Fruit fly (Drosophila melanogaster) Kc167 (cell line): ENCODE results near the gene ab.

Source experiments
- Myc ChIP-seq: fragments of >200 bp; optimal IDR thresholded peaks from 2 replicates; lab custom pipeline; 2017; ENCODE audit warnings: missing external identifiers
- Sin3A ChIP-seq: fragments of >200 bp; optimal IDR thresholded peaks from 2 replicates; lab custom pipeline; 2018; ENCODE audit warnings: missing external identifiers
- h ChIP-seq: fragments of >200 bp; optimal IDR thresholded peaks from 3 replicates; lab custom pipeline; 2018; ENCODE audit warnings: missing external identifiers
- insv ChIP-seq: fragments of >200 bp; optimal IDR thresholded peaks from 3 replicates; lab custom pipeline; 2018; ENCODE audit warnings: missing external identifiers
- psq ChIP-seq: fragments of >200 bp; optimal IDR thresholded peaks from 2 replicates; lab custom pipeline; 2017; ENCODE audit warnings: missing external identifiers
- ttk ChIP-seq: sonication (Bioruptor generic); optimal IDR thresholded peaks from 2 replicates; lab custom pipeline; 2017; ENCODE audit warnings: missing external identifiers

Gene ab

dm6 chr2L:11228039-11228438 is 17.6 kb downstream of the ab start:
- TF ChIP-seq Myc (lab: Kevin White, UChicago): no peak
- TF ChIP-seq psq (lab: Kevin White, UChicago): no peak
- no peak for TF ChIP-seq insv (lab: Kevin White, UChicago)

- TF ChIP-seq insv (lab: Kevin White, UChicago) (no peak), Myc (lab: Kevin White, UChicago) (no peak)
Measured at dm6 chr2L:11228909-11229574, 18.6 kb downstream of the ab start.

- TF ChIP-seq psq (lab: Kevin White, UChicago) (no peak), h (lab: Kevin White, UChicago) (no peak), ttk (lab: Kevin White, UChicago) (no peak), insv (lab: Kevin White, UChicago) (no peak), Sin3A (lab: Kevin White, UChicago) (no peak), Myc (lab: Kevin White, UChicago) (no peak)
Measured at dm6 chr2L:11235534-11235933, 25.1 kb downstream of the ab start.

dm6 chr2L:11236364-11236763 is 25.9 kb downstream of the ab start:
- no peak for TF ChIP-seq h (lab: Kevin White, UChicago)
- TF ChIP-seq Sin3A (lab: Kevin White, UChicago): no peak
- TF ChIP-seq psq (lab: Kevin White, UChicago): no peak
- TF ChIP-seq Myc (lab: Kevin White, UChicago): no peak
- TF ChIP-seq ttk (lab: Kevin White, UChicago): no peak

dm6 chr2L:11243912-11244311 is 33.4 kb downstream of the ab start:
- TF ChIP-seq Myc (lab: Kevin White, UChicago): no peak
- no peak for TF ChIP-seq h (lab: Kevin White, UChicago)
- TF ChIP-seq Sin3A (lab: Kevin White, UChicago): no peak

dm6 chr2L:11247730-11248129 is 37.3 kb downstream of the ab start:
- TF ChIP-seq h (lab: Kevin White, UChicago): no peak
- no peak for TF ChIP-seq psq (lab: Kevin White, UChicago)
- TF ChIP-seq Sin3A (lab: Kevin White, UChicago): no peak
- TF ChIP-seq ttk (lab: Kevin White, UChicago): no peak
- no peak for TF ChIP-seq insv (lab: Kevin White, UChicago)
- no peak for TF ChIP-seq Myc (lab: Kevin White, UChicago)

dm6 chr2L:11249376-11249775 is 38.9 kb downstream of the ab start:
- TF ChIP-seq ttk (lab: Kevin White, UChicago) (no peak), Myc (lab: Kevin White, UChicago) (no peak), insv (lab: Kevin White, UChicago) (no peak), Sin3A (lab: Kevin White, UChicago) (no peak), h (lab: Kevin White, UChicago) (no peak), psq (lab: Kevin White, UChicago) (no peak)

- no peak for TF ChIP-seq insv (lab: Kevin White, UChicago)
- TF ChIP-seq Sin3A (lab: Kevin White, UChicago): no peak
- TF ChIP-seq h (lab: Kevin White, UChicago): no peak
- TF ChIP-seq Myc (lab: Kevin White, UChicago): no peak
- no peak for TF ChIP-seq ttk (lab: Kevin White, UChicago)
- no peak for TF ChIP-seq psq (lab: Kevin White, UChicago)
Measured at dm6 chr2L:11251181-11251580, 40.7 kb downstream of the ab start.

- TF ChIP-seq h (lab: Kevin White, UChicago) (no peak), Myc (lab: Kevin White, UChicago) (no peak), psq (lab: Kevin White, UChicago) (no peak), ttk (lab: Kevin White, UChicago) (no peak), Sin3A (lab: Kevin White, UChicago) (no peak), insv (lab: Kevin White, UChicago) (no peak)
Measured at dm6 chr2L:11268933-11269631, 58.6 kb downstream of the ab start, which contains the start of gene cmet. Gene cmet, minus strand, starts transcription at chr2L:11269002.

dm6 chr2L:11269632-11269965 is 59.1 kb downstream of the ab start, which contains the start of gene cana:
Gene cana, plus strand, starts transcription at chr2L:11269780.
- TF ChIP-seq insv (lab: Kevin White, UChicago): no peak
- no peak for TF ChIP-seq Sin3A (lab: Kevin White, UChicago)
- no peak for TF ChIP-seq Myc (lab: Kevin White, UChicago)
- no peak for TF ChIP-seq ttk (lab: Kevin White, UChicago)
- TF ChIP-seq h (lab: Kevin White, UChicago): no peak
- no peak for TF ChIP-seq psq (lab: Kevin White, UChicago)

dm6 chr2L:11271622-11272282 is 61.3 kb downstream of the ab start:
- no peak for TF ChIP-seq ttk (lab: Kevin White, UChicago)
- TF ChIP-seq insv (lab: Kevin White, UChicago): no peak
- no peak for TF ChIP-seq h (lab: Kevin White, UChicago)
- TF ChIP-seq Myc (lab: Kevin White, UChicago): no peak
- TF ChIP-seq psq (lab: Kevin White, UChicago): no peak
- no peak for TF ChIP-seq Sin3A (lab: Kevin White, UChicago)
